Worm (Caenorhabditis elegans) whole organism, young adult: ENCODE measurements around the gene T10D4.14.

Experiments
- F49E8.2 ChIP-seq: sonication (generic microtip); optimal IDR thresholded peaks from 3 replicates; lab custom pipeline; 2017; ENCODE audit warnings: missing genetic modification characterization, mild to moderate bottlenecking, missing compliant biosample characterization, antibody characterized with exemption, moderate library complexity; ENCODE audit not compliant: insufficient read depth
- F52B5.7 ChIP-seq: sonication (generic microtip); optimal IDR thresholded peaks from 2 replicates; lab custom pipeline; 2016; ENCODE audit warnings: mild to moderate bottlenecking, missing genetic modification characterization, missing compliant biosample characterization
- F57A8.1 ChIP-seq: fragments of 200-800 bp; sonication (Bioruptor generic); optimal IDR thresholded peaks from 2 replicates; lab custom pipeline; 2018; ENCODE audit warnings: mild to moderate bottlenecking, missing genetic modification characterization, moderate library complexity, missing compliant biosample characterization
- T07F8.4 ChIP-seq: sonication (generic microtip); optimal IDR thresholded peaks from 2 replicates; lab custom pipeline; 2016; ENCODE audit warnings: mild to moderate bottlenecking, missing genetic modification characterization, moderate library complexity, missing compliant biosample characterization
- Y56A3A.18 ChIP-seq: fragments of 200-800 bp; sonication (Bioruptor generic); IDR thresholded peaks from 2 replicates; pipeline ENCODE4 v1.3.6; 2022; ENCODE audit warnings: missing genetic modification reagents, missing genetic modification characterization, missing compliant biosample characterization
- ama-1 ChIP-seq, 3 experiments: fragments of 150-350 bp in 1 of 3; sonication (generic microtip) in 2 of 3; optimal IDR thresholded peaks; 2 replicates each; lab custom pipeline; 2014 to 2018; ENCODE audit warnings: missing biosample characterization in 2 of 3, missing genetic modification characterization in 2 of 3, missing genetic modification reagents in 2 of 3
- ceh-100 ChIP-seq: fragments of 200-800 bp; sonication (Bioruptor generic); IDR thresholded peaks from 2 replicates; pipeline ENCODE4 v1.3.6; 2022; ENCODE audit warnings: missing genetic modification reagents, missing genetic modification characterization, missing compliant biosample characterization
- ceh-27 ChIP-seq: fragments of 200-800 bp; sonication (Bioruptor generic); optimal IDR thresholded peaks from 2 replicates; lab custom pipeline; 2018; ENCODE audit warnings: mild to moderate bottlenecking, missing genetic modification characterization, moderate library complexity, missing compliant biosample characterization
- ceh-91 ChIP-seq: fragments of 200-800 bp; sonication (Bioruptor generic); IDR thresholded peaks from 2 replicates; pipeline ENCODE4 v1.3.6; 2022; ENCODE audit warnings: missing genetic modification reagents, missing genetic modification characterization, missing compliant biosample characterization
- dpff-1 ChIP-seq: sonication (generic microtip); optimal IDR thresholded peaks from 2 replicates; lab custom pipeline; 2017; ENCODE audit warnings: mild to moderate bottlenecking, missing genetic modification characterization, missing compliant biosample characterization
- egl-44 ChIP-seq: fragments of 200-800 bp; sonication (Bioruptor generic); IDR thresholded peaks from 2 replicates; pipeline ENCODE4 v1.3.6; 2022; ENCODE audit warnings: missing genetic modification reagents, missing genetic modification characterization, missing compliant biosample characterization
- egrh-3 ChIP-seq: fragments of 200-800 bp; sonication (Bioruptor generic); IDR thresholded peaks from 2 replicates; pipeline ENCODE4 v1.3.6; 2022; ENCODE audit warnings: missing genetic modification reagents, missing genetic modification characterization, missing compliant biosample characterization
- him-1 ChIP-seq: sonication (generic microtip); optimal IDR thresholded peaks from 2 replicates; lab custom pipeline; 2016; ENCODE audit warnings: missing genotype, missing genetic modification reagents, missing genetic modification characterization, missing compliant biosample characterization
- hlh-12 ChIP-seq: sonication (generic microtip); optimal IDR thresholded peaks from 2 replicates; lab custom pipeline; 2016; ENCODE audit warnings: missing genetic modification characterization, missing compliant biosample characterization
- lin-54 ChIP-seq: fragments of 200-800 bp; sonication (Bioruptor generic); optimal IDR thresholded peaks from 2 replicates; lab custom pipeline; 2018; ENCODE audit warnings: mild to moderate bottlenecking, missing genetic modification characterization, missing compliant biosample characterization
- madf-10 ChIP-seq: sonication (generic microtip); optimal IDR thresholded peaks from 2 replicates; lab custom pipeline; 2016; ENCODE audit warnings: mild to moderate bottlenecking, missing genetic modification characterization, missing compliant biosample characterization
- nfya-2 ChIP-seq: fragments of 200-800 bp; sonication (Bioruptor generic); IDR thresholded peaks from 2 replicates; pipeline ENCODE4 v1.3.6; 2022; ENCODE audit warnings: missing genetic modification reagents, missing genetic modification characterization, missing compliant biosample characterization
- nhr-179 ChIP-seq: sonication (generic microtip); optimal IDR thresholded peaks from 2 replicates; lab custom pipeline; 2016; ENCODE audit warnings: mild to moderate bottlenecking, missing genetic modification characterization, missing compliant biosample characterization
- rcor-1 ChIP-seq: fragments of 200-800 bp; sonication (Bioruptor generic); IDR thresholded peaks from 2 replicates; pipeline ENCODE4 v1.3.6; 2022; ENCODE audit warnings: missing genetic modification reagents, missing genetic modification characterization, missing compliant biosample characterization
- xnd-1 ChIP-seq: sonication (generic microtip); optimal IDR thresholded peaks from 2 replicates; lab custom pipeline; 2016; ENCODE audit warnings: missing genotype, missing genetic modification reagents, missing genetic modification characterization, missing compliant biosample characterization
- zfh-2 ChIP-seq: fragments of 200-800 bp; sonication (Bioruptor generic); conservative IDR thresholded peaks from 2 replicates; pipeline ENCODE4 v1.3.6; 2022; ENCODE audit warnings: missing genetic modification reagents, missing genetic modification characterization, missing compliant biosample characterization
- ztf-26 ChIP-seq: sonication (generic microtip); optimal IDR thresholded peaks from 2 replicates; lab custom pipeline; 2017; ENCODE audit warnings: missing genetic modification characterization, missing compliant biosample characterization

Gene T10D4.14

DNA sequence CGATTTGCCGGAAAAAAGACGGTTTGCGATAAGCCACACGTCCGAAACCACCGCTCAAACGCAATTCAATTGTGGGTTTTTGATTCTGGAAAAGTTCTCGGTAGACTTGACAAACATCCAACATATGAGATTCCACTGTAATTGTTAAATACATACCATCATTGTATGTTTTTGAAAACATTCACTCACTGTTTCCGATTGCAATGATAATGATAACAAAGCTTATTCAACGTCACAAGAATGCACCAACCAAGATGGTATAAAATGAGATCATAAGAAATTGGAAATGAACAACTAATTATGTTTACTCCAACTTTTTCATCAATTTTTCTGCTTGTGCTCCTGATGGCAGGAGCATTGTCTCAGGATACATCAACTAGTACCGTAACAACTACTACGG is 45.8 kb downstream of the T10D4.14 start, which contains the start of gene clec-122:
TSS of gene clec-122 (plus strand) at position 301 of the 400 bp plus-strand sequence.
- TF ChIP-seq T07F8.4 (tag; lab: Kevin White, UChicago) (no peak), madf-10 (tag; lab: Kevin White, UChicago) (no peak), ceh-91 (GFP tag; lab: Robert Waterston, UW) (no peak), ama-1 (optimal IDR thresholded peaks at IDR 0.05; lab: Kevin White, UChicago) (no peak), ama-1 (GFP tag; optimal IDR thresholded peaks at IDR 0.05; lab: Kevin White, UChicago) (no peak), xnd-1 (tag; lab: Kevin White, UChicago) (no peak), nfya-2 (GFP tag; lab: Robert Waterston, UW) (no peak), Y56A3A.18 (GFP tag; lab: Robert Waterston, UW) (no peak), egrh-3 (GFP tag; lab: Robert Waterston, UW) (no peak), F57A8.1 (no peak), rcor-1 (GFP tag; lab: Robert Waterston, UW) (no peak), dpff-1 (tag; lab: Kevin White, UChicago) (no peak), ztf-26 (tag; lab: Kevin White, UChicago) (no peak)
- TF ChIP-seq, all 124 proteins: peak for 0

DNA sequence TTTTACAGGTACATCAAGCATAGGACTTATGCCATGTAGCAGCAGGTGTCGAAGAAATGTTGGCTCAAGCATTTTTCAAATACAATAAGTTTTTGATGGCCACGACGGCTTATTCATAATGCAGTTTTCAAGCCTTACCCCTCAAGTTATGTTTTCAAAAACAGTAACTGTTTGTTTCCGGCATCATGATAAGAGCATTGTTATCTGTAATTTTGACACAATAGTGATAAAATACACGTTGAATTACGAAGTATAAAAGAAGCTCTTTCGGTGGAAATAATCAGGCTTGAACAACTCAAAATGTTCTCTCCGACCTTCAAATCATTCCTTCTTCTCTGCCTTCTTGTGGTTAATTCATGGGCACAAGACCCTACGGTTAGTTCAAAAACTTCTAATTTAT is 49.5 kb downstream of the T10D4.14 start, which contains the start of gene clec-121:
TSS of gene clec-121 (plus strand) at position 301 of the 400 bp plus-strand sequence.
- TF ChIP-seq F49E8.2 = no peak
- no peak for TF ChIP-seq ceh-100 (GFP tag; lab: Robert Waterston, UW)
- no peak for TF ChIP-seq egl-44
- no peak for TF ChIP-seq zfh-2 (GFP tag; lab: Robert Waterston, UW)
- no peak for TF ChIP-seq him-1
- TF ChIP-seq ztf-26 (tag; lab: Kevin White, UChicago) = no peak
- no peak for TF ChIP-seq nhr-179 (tag; lab: Kevin White, UChicago)
- TF ChIP-seq ceh-27 (GFP tag; lab: Kevin White, UChicago) = no peak
- no peak for TF ChIP-seq F52B5.7 (tag; lab: Kevin White, UChicago)
- no peak for TF ChIP-seq lin-54 (GFP tag; lab: Kevin White, UChicago)
- TF ChIP-seq hlh-12 (tag; lab: Kevin White, UChicago) = no peak
